Worm (Caenorhabditis elegans) whole organism, L3 larva: ENCODE measurements around the gene ZK1067.3.

ENCODE experiments used
- aly-2 ChIP-seq: fragments of 150-350 bp; optimal IDR thresholded peaks from 2 replicates; lab custom pipeline; 2014; ENCODE audit warnings: missing biosample characterization, missing genetic modification characterization
- nhr-11 ChIP-seq: fragments of 150-350 bp; optimal IDR thresholded peaks from 2 replicates; lab custom pipeline; 2014; ENCODE audit warnings: missing biosample characterization, missing genetic modification characterization
- nhr-76 ChIP-seq: fragments of 150-350 bp; sonication (generic microtip); optimal IDR thresholded peaks from 5 replicates; lab custom pipeline; 2014; ENCODE audit warnings: missing biosample characterization, missing genetic modification characterization

ce11 chrII:9210076-9210475, 13.0 kb upstream of the ZK1067.3 start, which contains the start of gene ZK1067.4:
- TF ChIP-seq nhr-76 (no peak), aly-2 (tag; lab: Kevin White, UChicago) (no peak), nhr-11 (tag; lab: Kevin White, UChicago) (no peak)
